Worm (Caenorhabditis elegans): ENCODE measurements around the gene lips-13.

The lips-13 gene

DNA sequence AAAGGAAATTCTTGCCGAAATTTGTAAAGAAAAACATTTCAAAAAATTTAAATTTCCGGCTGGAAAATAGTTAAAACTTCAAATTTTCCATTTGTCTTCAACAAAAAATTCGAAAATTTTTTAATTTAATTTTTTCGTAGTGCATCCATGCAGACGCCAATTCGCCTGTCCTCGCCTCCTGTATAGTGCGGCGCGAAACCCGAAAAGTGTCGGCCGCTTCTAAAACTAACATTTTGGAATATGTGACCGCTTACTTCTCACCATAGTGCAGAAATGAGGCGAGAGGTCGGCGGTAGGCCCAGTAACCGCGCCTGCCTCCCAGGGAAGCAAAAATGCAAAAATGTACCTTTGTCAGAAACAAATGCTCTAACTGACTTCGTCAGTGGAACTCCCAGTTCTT, 1.3 kb downstream of the lips-13 start:
- TF ChIP-seq pes-1 (GFP tag; IDR thresholded peaks at IDR 0.05) (no peak), ceh-13 (GFP tag; optimal IDR thresholded peaks at IDR 0.05) (no peak), B0310.2 (tag; optimal IDR thresholded peaks at IDR 0.05) (no peak), hmg-4 (GFP tag; optimal IDR thresholded peaks at IDR 0.05) (no peak), ets-7 (tag; optimal IDR thresholded peaks at IDR 0.05) (no peak), sea-1 (GFP tag; conservative IDR thresholded peaks at IDR 0.05) (no peak), tbx-37 (GFP tag; conservative IDR thresholded peaks at IDR 0.05) (no peak), ceh-36 (tag; optimal IDR thresholded peaks at IDR 0.05) (no peak), ama-1 (optimal IDR thresholded peaks at IDR 0.05) (no peak)

DNA sequence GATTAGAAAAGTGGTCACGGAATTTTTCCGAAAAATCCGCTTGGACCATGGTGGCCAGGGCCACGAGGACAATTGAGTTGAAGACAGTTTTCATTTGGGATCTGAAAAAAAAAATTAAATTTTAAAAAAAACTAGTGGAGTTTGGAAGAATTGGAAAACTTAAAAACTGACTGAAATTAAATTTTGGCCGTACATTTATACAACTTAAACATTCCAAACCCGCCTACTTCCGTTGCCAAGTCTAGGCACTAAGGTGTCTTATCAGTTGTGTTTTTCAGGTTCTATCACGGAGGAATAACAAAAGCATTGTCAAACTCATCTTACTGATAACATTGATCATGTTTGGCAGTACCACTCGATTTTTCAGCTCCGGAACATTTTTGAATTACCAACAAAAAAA, 3.7 kb downstream of the lips-13 start, which contains the start of gene lips-12:
Gene lips-12 (minus strand): TSS at position 101 of the 400 bp plus-strand sequence.
- no peak for TF ChIP-seq pes-1 (GFP tag; IDR thresholded peaks at IDR 0.05)
- TF ChIP-seq sea-1 (GFP tag; conservative IDR thresholded peaks at IDR 0.05): no peak
- no peak for TF ChIP-seq scrt-1 (GFP tag; IDR thresholded peaks at IDR 0.05)
- no peak for TF ChIP-seq ets-7 (tag; optimal IDR thresholded peaks at IDR 0.05)
- no peak for TF ChIP-seq tbx-37 (GFP tag; conservative IDR thresholded peaks at IDR 0.05)
- TF ChIP-seq ceh-36 (tag; optimal IDR thresholded peaks at IDR 0.05): no peak
- TF ChIP-seq aly-1 (tag; optimal IDR thresholded peaks at IDR 0.05): no peak
- no peak for TF ChIP-seq hmg-4 (GFP tag; optimal IDR thresholded peaks at IDR 0.05)
- no peak for TF ChIP-seq tbx-11 (GFP tag; IDR thresholded peaks at IDR 0.05)
- no peak for TF ChIP-seq B0310.2 (tag; optimal IDR thresholded peaks at IDR 0.05)
- no peak for TF ChIP-seq tra-4 (tag; optimal IDR thresholded peaks at IDR 0.05)
- no peak for TF ChIP-seq hnd-1 (tag; optimal IDR thresholded peaks at IDR 0.05)
- no peak for TF ChIP-seq flt-1 (GFP tag; IDR thresholded peaks at IDR 0.05)
- no peak for TF ChIP-seq ceh-13 (GFP tag; optimal IDR thresholded peaks at IDR 0.05)
- TF ChIP-seq ama-1 (optimal IDR thresholded peaks at IDR 0.05): no peak
- TF ChIP-seq hmbx-1 (tag; optimal IDR thresholded peaks at IDR 0.05): no peak
- TF ChIP-seq F13C5.2 (tag; optimal IDR thresholded peaks at IDR 0.05): no peak

ce11 chrII:1110901-1111300, 6.9 kb downstream of the lips-13 start, which contains the start of gene lips-11:
Gene lips-11 (minus strand): TSS chrII:1111001.
- TF ChIP-seq ama-1 (optimal IDR thresholded peaks at IDR 0.05) (no peak), ceh-13 (GFP tag; optimal IDR thresholded peaks at IDR 0.05) (no peak), tra-4 (tag; optimal IDR thresholded peaks at IDR 0.05) (no peak), B0310.2 (tag; optimal IDR thresholded peaks at IDR 0.05) (no peak), F13C5.2 (tag; optimal IDR thresholded peaks at IDR 0.05) (no peak), flt-1 (GFP tag; IDR thresholded peaks at IDR 0.05) (no peak), aly-1 (tag; optimal IDR thresholded peaks at IDR 0.05) (no peak), ets-7 (tag; optimal IDR thresholded peaks at IDR 0.05) (no peak), hnd-1 (tag; optimal IDR thresholded peaks at IDR 0.05) (no peak), scrt-1 (GFP tag; IDR thresholded peaks at IDR 0.05) (no peak), hmg-4 (GFP tag; optimal IDR thresholded peaks at IDR 0.05) (no peak), tbx-37 (GFP tag; conservative IDR thresholded peaks at IDR 0.05) (no peak), ceh-36 (tag; optimal IDR thresholded peaks at IDR 0.05) (no peak), tbx-11 (GFP tag; IDR thresholded peaks at IDR 0.05) (no peak), pes-1 (GFP tag; IDR thresholded peaks at IDR 0.05) (no peak)

DNA sequence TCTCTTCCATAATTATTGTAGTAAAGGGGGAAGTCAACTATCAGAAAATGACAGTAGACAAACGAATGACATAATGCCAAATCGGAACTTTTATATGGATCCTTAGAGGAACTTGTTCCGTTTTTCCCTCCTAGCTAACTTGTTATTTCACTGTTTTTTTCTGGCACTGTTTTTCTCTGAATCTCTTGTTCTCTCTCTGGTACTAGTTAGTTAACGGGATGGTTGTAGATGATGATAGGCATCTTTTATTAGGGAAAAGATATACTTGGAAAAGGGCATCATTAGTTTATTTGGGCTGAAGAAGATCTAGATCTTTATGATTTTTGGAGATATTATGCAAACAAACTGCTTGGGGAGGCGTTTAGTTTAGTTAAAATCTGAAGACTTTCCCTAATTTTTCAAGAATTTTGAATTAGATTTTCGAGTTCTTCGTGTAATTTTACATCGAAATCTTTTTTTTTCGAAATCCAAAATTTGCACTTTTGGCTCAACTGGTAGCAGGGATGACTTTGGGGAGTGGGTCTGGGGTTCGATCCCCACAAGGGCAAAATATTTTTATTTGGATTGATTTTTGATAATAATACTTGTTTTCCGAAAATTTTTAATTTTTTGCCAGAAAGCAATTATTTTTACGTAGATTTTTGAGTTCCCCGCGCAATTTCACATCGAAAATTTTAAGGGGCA, 10.8 kb downstream of the lips-13 start, which contains the start of gene col-40:
Gene col-40 (minus strand): TSS at position 51 of the 684 bp plus-strand sequence.
- TF ChIP-seq tbx-11 (GFP tag; IDR thresholded peaks at IDR 0.05) (no peak), pes-1 (GFP tag; IDR thresholded peaks at IDR 0.05) (no peak), aly-1 (tag; optimal IDR thresholded peaks at IDR 0.05) (no peak), B0310.2 (tag; optimal IDR thresholded peaks at IDR 0.05) (no peak), hmbx-1 (tag; optimal IDR thresholded peaks at IDR 0.05) (no peak), ets-7 (tag; optimal IDR thresholded peaks at IDR 0.05) (no peak), ceh-13 (GFP tag; optimal IDR thresholded peaks at IDR 0.05) (no peak), ama-1 (optimal IDR thresholded peaks at IDR 0.05) (no peak), scrt-1 (GFP tag; IDR thresholded peaks at IDR 0.05) (no peak), flt-1 (GFP tag; IDR thresholded peaks at IDR 0.05) (no peak), hmg-4 (GFP tag; optimal IDR thresholded peaks at IDR 0.05) (no peak), ceh-36 (tag; optimal IDR thresholded peaks at IDR 0.05) (no peak), sea-1 (GFP tag; conservative IDR thresholded peaks at IDR 0.05) (no peak), F13C5.2 (tag; optimal IDR thresholded peaks at IDR 0.05) (no peak), hnd-1 (tag; optimal IDR thresholded peaks at IDR 0.05) (no peak), tra-4 (tag; optimal IDR thresholded peaks at IDR 0.05) (no peak), tbx-37 (GFP tag; conservative IDR thresholded peaks at IDR 0.05) (no peak)

- TF ChIP-seq F13C5.2 (tag; optimal IDR thresholded peaks at IDR 0.05): no peak
- TF ChIP-seq hmg-4 (GFP tag; optimal IDR thresholded peaks at IDR 0.05): no peak
Measured at ce11 chrII:1105291-1105690, 12.6 kb downstream of the lips-13 start.

DNA sequence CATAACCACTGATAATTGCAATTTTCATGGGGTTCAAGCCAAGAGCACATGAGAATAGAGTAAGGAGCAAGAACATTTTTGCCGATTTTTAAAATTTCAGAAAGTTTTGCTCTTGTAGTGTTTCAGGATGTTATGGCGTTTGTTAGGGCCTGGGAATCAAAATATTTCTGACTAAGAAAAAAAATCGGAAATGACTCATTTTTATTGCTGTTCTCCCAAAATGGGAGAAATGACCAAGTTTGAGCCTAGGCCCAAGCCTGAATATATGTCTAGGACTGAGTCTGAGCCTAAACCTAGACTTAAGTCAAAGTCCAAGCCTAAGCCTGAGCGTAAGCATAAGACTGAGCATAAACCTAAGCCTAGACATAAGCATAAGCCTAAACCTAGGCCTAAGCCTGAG, 13.4 kb downstream of the lips-13 start, which contains the start of gene T13B5.9:
Gene T13B5.9 (minus strand): TSS at position 101 of the 400 bp plus-strand sequence.
- TF ChIP-seq hnd-1 (tag; optimal IDR thresholded peaks at IDR 0.05) (no peak), ama-1 (optimal IDR thresholded peaks at IDR 0.05) (no peak), tbx-37 (GFP tag; conservative IDR thresholded peaks at IDR 0.05) (no peak), hmbx-1 (tag; optimal IDR thresholded peaks at IDR 0.05) (no peak), B0310.2 (tag; optimal IDR thresholded peaks at IDR 0.05) (no peak), scrt-1 (GFP tag; IDR thresholded peaks at IDR 0.05) (no peak), ets-7 (tag; optimal IDR thresholded peaks at IDR 0.05) (no peak), pes-1 (GFP tag; IDR thresholded peaks at IDR 0.05) (no peak), ceh-13 (GFP tag; optimal IDR thresholded peaks at IDR 0.05) (no peak), hmg-4 (GFP tag; optimal IDR thresholded peaks at IDR 0.05) (no peak), ceh-36 (tag; optimal IDR thresholded peaks at IDR 0.05) (no peak), F13C5.2 (tag; optimal IDR thresholded peaks at IDR 0.05) (no peak)

- TF ChIP-seq hmbx-1 (tag; optimal IDR thresholded peaks at IDR 0.05) (no peak), tbx-11 (GFP tag; IDR thresholded peaks at IDR 0.05) (no peak), tra-4 (tag; optimal IDR thresholded peaks at IDR 0.05) (no peak), aly-1 (tag; optimal IDR thresholded peaks at IDR 0.05) (no peak), flt-1 (GFP tag; IDR thresholded peaks at IDR 0.05) (no peak), ets-7 (tag; optimal IDR thresholded peaks at IDR 0.05) (no peak), hnd-1 (tag; optimal IDR thresholded peaks at IDR 0.05) (no peak), B0310.2 (tag; optimal IDR thresholded peaks at IDR 0.05) (no peak), ceh-13 (GFP tag; optimal IDR thresholded peaks at IDR 0.05) (no peak), scrt-1 (GFP tag; IDR thresholded peaks at IDR 0.05) (no peak), tbx-37 (GFP tag; conservative IDR thresholded peaks at IDR 0.05) (no peak), hmg-4 (GFP tag; optimal IDR thresholded peaks at IDR 0.05) (no peak), ama-1 (optimal IDR thresholded peaks at IDR 0.05) (no peak), sea-1 (GFP tag; conservative IDR thresholded peaks at IDR 0.05) (no peak), pes-1 (GFP tag; IDR thresholded peaks at IDR 0.05) (no peak), ceh-36 (tag; optimal IDR thresholded peaks at IDR 0.05) (no peak), F13C5.2 (tag; optimal IDR thresholded peaks at IDR 0.05) (no peak)
Measured at ce11 chrII:1103484-1104100, 14.2 kb downstream of the lips-13 start.

All from whole organism, early embryonic.